Worm (Caenorhabditis elegans) whole organism, young adult: ENCODE data around the gene vep-2.
A peak's percentile ranks its signal among the peaks of the same experiment; 100 is the strongest.

Experiments used
- B0336.3 ChIP-seq: fragments of 200-800 bp; sonication (Bioruptor generic); IDR thresholded peaks from 2 replicates; pipeline ENCODE4 v1.3.6; 2022; ENCODE audit warnings: missing genetic modification characterization, missing compliant biosample characterization
- C06A6.2 ChIP-seq: fragments of 200-800 bp; sonication (Bioruptor generic); conservative IDR thresholded peaks from 2 replicates; pipeline ENCODE4 v1.3.6; 2022; ENCODE audit warnings: missing genetic modification characterization, missing compliant biosample characterization
- D2030.7 ChIP-seq: fragments of 200-800 bp; sonication (Bioruptor generic); IDR thresholded peaks from 2 replicates; pipeline ENCODE4 v1.3.6; 2022; ENCODE audit warnings: missing genetic modification reagents, missing genetic modification characterization, missing compliant biosample characterization
- F22D6.2 ChIP-seq: sonication (generic microtip); optimal IDR thresholded peaks from 2 replicates; lab custom pipeline; 2016; ENCODE audit warnings: mild to moderate bottlenecking, missing genetic modification characterization, missing compliant biosample characterization
- F37B4.10 ChIP-seq: fragments of 200-800 bp; sonication (Bioruptor generic); IDR thresholded peaks from 2 replicates; pipeline ENCODE4 v1.3.6; 2022; ENCODE audit warnings: missing genetic modification characterization, missing compliant biosample characterization
- F39B2.1 ChIP-seq: fragments of 200-800 bp; sonication (Bioruptor generic); IDR thresholded peaks from 2 replicates; pipeline ENCODE4 v1.3.6; 2022; ENCODE audit warnings: missing genetic modification reagents, missing genetic modification characterization, missing compliant biosample characterization
- F55B11.4 ChIP-seq: sonication (generic microtip); optimal IDR thresholded peaks from 2 replicates; lab custom pipeline; 2016; ENCODE audit warnings: missing compliant biosample characterization, missing genetic modification characterization, borderline replicate concordance; ENCODE audit not compliant: insufficient read depth
- K11D2.4 ChIP-seq: fragments of 200-800 bp; sonication (Bioruptor generic); IDR thresholded peaks from 2 replicates; pipeline ENCODE4 v1.3.6; 2022; ENCODE audit warnings: missing genetic modification reagents, missing genetic modification characterization, missing compliant biosample characterization
- K12H6.12 ChIP-seq: fragments of 200-800 bp; sonication (Bioruptor generic); optimal IDR thresholded peaks from 2 replicates; lab custom pipeline; 2018; ENCODE audit warnings: mild to moderate bottlenecking, missing genetic modification characterization, missing compliant biosample characterization
- Y79H2A.3 ChIP-seq: fragments of 200-800 bp; sonication (Bioruptor generic); conservative IDR thresholded peaks from 2 replicates; pipeline ENCODE4 v1.3.6; 2022; ENCODE audit warnings: missing genetic modification reagents, missing genetic modification characterization, missing compliant biosample characterization
- akir-1 ChIP-seq: fragments of 200-800 bp; sonication (Bioruptor generic); optimal IDR thresholded peaks from 2 replicates; lab custom pipeline; 2018; ENCODE audit warnings: mild to moderate bottlenecking, missing genetic modification characterization, moderate library complexity, missing compliant biosample characterization
- aptf-3 ChIP-seq: fragments of 200-800 bp; sonication (Bioruptor generic); IDR thresholded peaks from 2 replicates; pipeline ENCODE4 v1.3.6; 2022; ENCODE audit warnings: missing genetic modification characterization, missing compliant biosample characterization
- atf-7 ChIP-seq: sonication (generic microtip); optimal IDR thresholded peaks from 2 replicates; lab custom pipeline; 2017; ENCODE audit warnings: mild to moderate bottlenecking, missing genetic modification characterization, missing compliant biosample characterization
- attf-3 ChIP-seq: fragments of 200-800 bp; sonication (Bioruptor generic); conservative IDR thresholded peaks from 2 replicates; pipeline ENCODE4 v1.3.6; 2022; ENCODE audit warnings: missing genetic modification reagents, missing genetic modification characterization, missing compliant biosample characterization
- bed-1 ChIP-seq: fragments of 200-800 bp; sonication (Bioruptor generic); IDR thresholded peaks from 2 replicates; pipeline ENCODE4 v1.3.6; 2022; ENCODE audit warnings: missing genetic modification reagents, missing genetic modification characterization, missing compliant biosample characterization
- cebp-2 ChIP-seq: fragments of 200-800 bp; sonication (Bioruptor generic); IDR thresholded peaks from 2 replicates; pipeline ENCODE4 v1.3.6; 2022; ENCODE audit warnings: missing genetic modification characterization, missing compliant biosample characterization
- ceh-100 ChIP-seq: fragments of 200-800 bp; sonication (Bioruptor generic); IDR thresholded peaks from 2 replicates; pipeline ENCODE4 v1.3.6; 2022; ENCODE audit warnings: missing genetic modification reagents, missing genetic modification characterization, missing compliant biosample characterization
- ceh-91 ChIP-seq: fragments of 200-800 bp; sonication (Bioruptor generic); IDR thresholded peaks from 2 replicates; pipeline ENCODE4 v1.3.6; 2022; ENCODE audit warnings: missing genetic modification reagents, missing genetic modification characterization, missing compliant biosample characterization
- dpl-1 ChIP-seq: fragments of 150-350 bp; optimal IDR thresholded peaks from 2 replicates; lab custom pipeline; 2014; ENCODE audit warnings: missing biosample characterization, missing genetic modification reagents, missing genetic modification characterization
- egl-18 ChIP-seq: fragments of 200-800 bp; sonication (Bioruptor generic); IDR thresholded peaks from 2 replicates; pipeline ENCODE4 v1.3.6; 2022; ENCODE audit warnings: missing genetic modification reagents, missing genetic modification characterization, missing compliant biosample characterization
- egl-44 ChIP-seq: fragments of 200-800 bp; sonication (Bioruptor generic); IDR thresholded peaks from 2 replicates; pipeline ENCODE4 v1.3.6; 2022; ENCODE audit warnings: missing genetic modification reagents, missing genetic modification characterization, missing compliant biosample characterization
- egrh-3 ChIP-seq: fragments of 200-800 bp; sonication (Bioruptor generic); IDR thresholded peaks from 2 replicates; pipeline ENCODE4 v1.3.6; 2022; ENCODE audit warnings: missing genetic modification reagents, missing genetic modification characterization, missing compliant biosample characterization
- ekl-4 ChIP-seq: fragments of 200-800 bp; sonication (Bioruptor generic); IDR thresholded peaks from 2 replicates; pipeline ENCODE4 v1.3.6; 2022; ENCODE audit warnings: missing genetic modification reagents, missing genetic modification characterization, missing compliant biosample characterization
- him-1 ChIP-seq: sonication (generic microtip); optimal IDR thresholded peaks from 2 replicates; lab custom pipeline; 2016; ENCODE audit warnings: missing genotype, missing genetic modification reagents, missing genetic modification characterization, missing compliant biosample characterization
- hlh-12 ChIP-seq: sonication (generic microtip); optimal IDR thresholded peaks from 2 replicates; lab custom pipeline; 2016; ENCODE audit warnings: missing genetic modification characterization, missing compliant biosample characterization
- hmg-20 ChIP-seq: fragments of 200-800 bp; sonication (Bioruptor generic); IDR thresholded peaks from 2 replicates; pipeline ENCODE4 v1.3.6; 2022; ENCODE audit warnings: missing genetic modification reagents, missing genetic modification characterization, missing compliant biosample characterization
- hsf-1 ChIP-seq: fragments of 200-800 bp; sonication (Bioruptor generic); IDR thresholded peaks from 2 replicates; pipeline ENCODE4 v1.3.6; 2022; ENCODE audit warnings: missing genetic modification reagents, missing genetic modification characterization, missing compliant biosample characterization
- let-526 ChIP-seq: fragments of 200-800 bp; sonication (Bioruptor generic); IDR thresholded peaks from 2 replicates; pipeline ENCODE4 v1.3.6; 2022; ENCODE audit warnings: missing genetic modification reagents, missing genetic modification characterization, missing compliant biosample characterization
- lin-54 ChIP-seq: fragments of 200-800 bp; sonication (Bioruptor generic); optimal IDR thresholded peaks from 2 replicates; lab custom pipeline; 2018; ENCODE audit warnings: mild to moderate bottlenecking, missing genetic modification characterization, missing compliant biosample characterization
- madf-3 ChIP-seq: fragments of 200-800 bp; sonication (Bioruptor generic); IDR thresholded peaks from 2 replicates; pipeline ENCODE4 v1.3.6; 2022; ENCODE audit warnings: missing genetic modification reagents, missing genetic modification characterization, missing compliant biosample characterization
- madf-6 ChIP-seq: fragments of 200-800 bp; sonication (Bioruptor generic); IDR thresholded peaks from 2 replicates; pipeline ENCODE4 v1.3.6; 2022; ENCODE audit warnings: missing genetic modification reagents, missing genetic modification characterization, missing compliant biosample characterization
- madf-8 ChIP-seq: fragments of 200-800 bp; sonication (Bioruptor generic); conservative IDR thresholded peaks from 2 replicates; pipeline ENCODE4 v1.3.6; 2022; ENCODE audit warnings: missing genetic modification reagents, missing genetic modification characterization, missing compliant biosample characterization
- nfya-2 ChIP-seq: fragments of 200-800 bp; sonication (Bioruptor generic); IDR thresholded peaks from 2 replicates; pipeline ENCODE4 v1.3.6; 2022; ENCODE audit warnings: missing genetic modification reagents, missing genetic modification characterization, missing compliant biosample characterization
- nhr-120 ChIP-seq: fragments of 200-800 bp; sonication (Bioruptor generic); IDR thresholded peaks from 2 replicates; pipeline ENCODE4 v1.3.6; 2022; ENCODE audit warnings: missing genetic modification characterization, missing compliant biosample characterization
- pbrm-1 ChIP-seq: fragments of 200-800 bp; sonication (Bioruptor generic); IDR thresholded peaks from 2 replicates; pipeline ENCODE4 v1.3.6; 2022; ENCODE audit warnings: missing genetic modification reagents, missing genetic modification characterization, missing compliant biosample characterization
- repo-1 ChIP-seq: sonication (generic microtip); optimal IDR thresholded peaks from 2 replicates; lab custom pipeline; 2017; ENCODE audit warnings: mild to moderate bottlenecking, missing genetic modification characterization, missing compliant biosample characterization
- rpc-1 ChIP-seq, 2 experiments: fragments of 150-350 bp in 1 of 2; sonication (generic microtip) in 1 of 2; optimal IDR thresholded peaks; 2 replicates each; lab custom pipeline; 2014 to 2018; ENCODE audit warnings: missing biosample characterization in 1 of 2, missing genetic modification characterization in 1 of 2, missing genetic modification reagents in 1 of 2, missing genotype in 1 of 2
- sdz-38 ChIP-seq: sonication (generic microtip); optimal IDR thresholded peaks from 2 replicates; lab custom pipeline; 2016; ENCODE audit warnings: missing genotype, missing genetic modification characterization, missing compliant biosample characterization
- sea-2 ChIP-seq: fragments of 200-800 bp; sonication (Bioruptor generic); IDR thresholded peaks from 2 replicates; pipeline ENCODE4 v1.3.6; 2022; ENCODE audit warnings: missing genetic modification characterization, missing compliant biosample characterization
- snpc-4 ChIP-seq, 5 experiments: fragments of 150-350 bp in 1 of 5; sonication (generic microtip) in 4 of 5; optimal IDR thresholded peaks; 2 replicates each; lab custom pipeline; 2014 to 2018; ENCODE audit warnings: missing genetic modification characterization in 5 of 5, missing biosample characterization in 3 of 5, antibody characterized with exemption in 2 of 5, mild to moderate bottlenecking in 2 of 5, missing compliant biosample characterization in 2 of 5, missing genotype in 2 of 5, moderate library complexity in 2 of 5, missing genetic modification reagents in 1 of 5
- somi-1 ChIP-seq: fragments of 200-800 bp; sonication (Bioruptor generic); optimal IDR thresholded peaks from 2 replicates; lab custom pipeline; 2018; ENCODE audit warnings: mild to moderate bottlenecking, missing genetic modification characterization, missing compliant biosample characterization
- zim-3 ChIP-seq: sonication (generic microtip); optimal IDR thresholded peaks from 2 replicates; lab custom pipeline; 2017; ENCODE audit warnings: mild to moderate bottlenecking, missing genetic modification characterization, moderate library complexity, missing compliant biosample characterization
- ztf-18 ChIP-seq: sonication (generic microtip); optimal IDR thresholded peaks from 2 replicates; lab custom pipeline; 2016; ENCODE audit warnings: missing genotype, mild to moderate bottlenecking, missing genetic modification characterization, missing compliant biosample characterization
- ztf-22 ChIP-seq: fragments of 200-800 bp; sonication (Bioruptor generic); optimal IDR thresholded peaks from 2 replicates; lab custom pipeline; 2018; ENCODE audit warnings: mild to moderate bottlenecking, missing genetic modification characterization, moderate library complexity, missing compliant biosample characterization
- ztf-28 ChIP-seq: fragments of 200-800 bp; sonication (Bioruptor generic); IDR thresholded peaks from 2 replicates; pipeline ENCODE4 v1.3.6; 2022; ENCODE audit warnings: missing genetic modification reagents, missing genetic modification characterization, missing compliant biosample characterization

The vep-2 gene

ce11 chrX:3630090-3630489 is 2.0 kb downstream of the vep-2 start:
- TF ChIP-seq rpc-1 (optimal IDR thresholded peaks at IDR 0.05; lab: Kevin White, UChicago) (no peak), rpc-1 (tag; optimal IDR thresholded peaks at IDR 0.05; lab: Kevin White, UChicago) (no peak), akir-1 (GFP tag; lab: Kevin White, UChicago) (no peak), F22D6.2 (tag; lab: Kevin White, UChicago) (no peak), B0336.3 (GFP tag; lab: Robert Waterston, UW) (no peak), snpc-4 (GFP tag; optimal IDR thresholded peaks at IDR 0.05; lab: Kevin White, UChicago) (no peak), snpc-4 (tag; optimal IDR thresholded peaks at IDR 0.05; lab: Kevin White, UChicago) (no peak), egrh-3 (GFP tag; lab: Robert Waterston, UW) (no peak), ztf-18 (tag; lab: Kevin White, UChicago) (no peak), sdz-38 (tag; lab: Kevin White, UChicago) (no peak), lin-54 (GFP tag; lab: Kevin White, UChicago) (no peak)
- TF ChIP-seq, all 124 proteins: peak for 0

ce11 chrX:3631550-3631949 is 3.4 kb downstream of the vep-2 start:
- TF ChIP-seq bed-1 (GFP tag; lab: Robert Waterston, UW) (0 out of 2 replicates have a peak, but pooled peaks have one; percentile 52), zim-3 (tag; lab: Kevin White, UChicago) (peak; percentile 42), madf-8 (no peak), hmg-20 (peak; percentile 33; the same call in 1 of the 2 replicates), dpl-1 (GFP tag; lab: Kevin White, UChicago) (no peak), C06A6.2 (GFP tag; lab: Robert Waterston, UW) (0 out of 2 replicates have a peak, but pooled peaks have one; percentile 24), repo-1 (tag; lab: Kevin White, UChicago) (no peak), atf-7 (tag; lab: Kevin White, UChicago) (no peak), let-526 (GFP tag; lab: Robert Waterston, UW) (0 out of 2 replicates have a peak, but pooled peaks have one; percentile 40), attf-3 (0 out of 2 replicates have a peak, but pooled peaks have one; percentile 39), sea-2 (peak; percentile 63; the same call in 1 of the 2 replicates), D2030.7 (no peak), F22D6.2 (tag; lab: Kevin White, UChicago) (no peak), Y79H2A.3 (GFP tag; lab: Robert Waterston, UW) (no peak), pbrm-1 (GFP tag; lab: Robert Waterston, UW) (peak; percentile 45), F55B11.4 (tag; lab: Kevin White, UChicago) (no peak), aptf-3 (peak; percentile 90), nhr-120 (GFP tag; lab: Robert Waterston, UW) (0 out of 2 replicates have a peak, but pooled peaks have one; percentile 33), madf-3 (GFP tag; lab: Robert Waterston, UW) (peak; percentile 39; the same call in 1 of the 2 replicates), F37B4.10 (GFP tag; lab: Robert Waterston, UW) (peak; percentile 97), K12H6.12 (tag; lab: Kevin White, UChicago) (no peak), nfya-2 (GFP tag; lab: Robert Waterston, UW) (0 out of 2 replicates have a peak, but pooled peaks have one; percentile 13), egl-18 (GFP tag; lab: Robert Waterston, UW) (0 out of 2 replicates have a peak, but pooled peaks have one; percentile 15), hsf-1 (GFP tag; lab: Robert Waterston, UW) (no peak; the same call in none of the 2 replicates), hlh-12 (tag; lab: Kevin White, UChicago) (no peak), madf-6 (GFP tag; lab: Robert Waterston, UW) (no peak), F39B2.1 (GFP tag; lab: Robert Waterston, UW) (no peak; the same call in 1 of the 2 replicates), rpc-1 (optimal IDR thresholded peaks at IDR 0.05; lab: Kevin White, UChicago) (no peak), rpc-1 (tag; optimal IDR thresholded peaks at IDR 0.05; lab: Kevin White, UChicago) (no peak), somi-1 (no peak), ztf-22 (no peak), ceh-100 (no peak), him-1 (tag; lab: Kevin White, UChicago) (no peak), K11D2.4 (no peak; the same call in 1 of the 2 replicates), egl-44 (GFP tag; lab: Robert Waterston, UW) (peak; percentile 77; the same call in 1 of the 2 replicates), ekl-4 (peak; percentile 74; the same call in 1 of the 2 replicates), ztf-28 (GFP tag; lab: Robert Waterston, UW) (0 out of 2 replicates have a peak, but pooled peaks have one; percentile 26), cebp-2 (GFP tag; lab: Robert Waterston, UW) (0 out of 2 replicates have a peak, but pooled peaks have one; percentile 54), ceh-91 (GFP tag; lab: Robert Waterston, UW) (0 out of 2 replicates have a peak, but pooled peaks have one; percentile 46)
